Worm (Caenorhabditis elegans): ENCODE measurements around the gene Y38H6C.15.

Gene Y38H6C.15

ce11 chrV:20534072-20534471, 2.0 kb downstream of the Y38H6C.15 start, which contains the start of gene famh-161:
Gene famh-161, minus strand, starts transcription at chrV:20534172.
- TF ChIP-seq lin-13 (GFP tag; optimal IDR thresholded peaks at IDR 0.05) (no peak), ZK546.5 (tag; optimal IDR thresholded peaks at IDR 0.05) (no peak), nhr-237 (tag; optimal IDR thresholded peaks at IDR 0.05) (no peak), ztf-4 (tag; optimal IDR thresholded peaks at IDR 0.05) (no peak), unc-55 (GFP tag; optimal IDR thresholded peaks at IDR 0.05) (no peak)

ce11 chrV:20527493-20527892, 8.6 kb downstream of the Y38H6C.15 start, which contains the start of gene Y38H6C.13:
Gene Y38H6C.13, plus strand, starts transcription at chrV:20527793.
- TF ChIP-seq nhr-21 (tag; optimal IDR thresholded peaks at IDR 0.05), result no peak
- no peak for TF ChIP-seq R02D3.7 (tag; optimal IDR thresholded peaks at IDR 0.05)
- TF ChIP-seq nhr-6 (tag; optimal IDR thresholded peaks at IDR 0.05), result no peak
- no peak for TF ChIP-seq elt-3 (tag; optimal IDR thresholded peaks at IDR 0.05)
- TF ChIP-seq mbf-1 (tag; optimal IDR thresholded peaks at IDR 0.05), result no peak
- TF ChIP-seq zag-1 (tag; optimal IDR thresholded peaks at IDR 0.05), result no peak
- no peak for TF ChIP-seq crh-2 (tag; optimal IDR thresholded peaks at IDR 0.05)
- no peak for TF ChIP-seq alr-1 (tag; optimal IDR thresholded peaks at IDR 0.05)
- TF ChIP-seq lin-39 (tag; optimal IDR thresholded peaks at IDR 0.05), result no peak
- TF ChIP-seq Y55F3AM.14 (GFP tag; optimal IDR thresholded peaks at IDR 0.05), result no peak
- no peak for TF ChIP-seq snpc-4 (tag; optimal IDR thresholded peaks at IDR 0.05)
- TF ChIP-seq ZK546.5 (tag; optimal IDR thresholded peaks at IDR 0.05), result no peak
- no peak for TF ChIP-seq ztf-1 (GFP tag; conservative IDR thresholded peaks at IDR 0.05)
- TF ChIP-seq gmeb-1 (tag; optimal IDR thresholded peaks at IDR 0.05), result no peak
- no peak for TF ChIP-seq nhr-11 (tag; optimal IDR thresholded peaks at IDR 0.05)
- TF ChIP-seq sma-3 (GFP tag; optimal IDR thresholded peaks at IDR 0.05), result no peak
- no peak for TF ChIP-seq ztf-11 (tag; optimal IDR thresholded peaks at IDR 0.05)

- TF ChIP-seq sma-9 (GFP tag; optimal IDR thresholded peaks at IDR 0.05) (peak; percentile 64), sma-9 (tag; optimal IDR thresholded peaks at IDR 0.05) (no peak), fos-1 (tag; optimal IDR thresholded peaks at IDR 0.05) (peak; percentile 98), zag-1 (tag; optimal IDR thresholded peaks at IDR 0.05) (no peak), Y55F3AM.14 (GFP tag; optimal IDR thresholded peaks at IDR 0.05) (no peak), gmeb-1 (tag; optimal IDR thresholded peaks at IDR 0.05) (peak; percentile 17)
Measured at ce11 chrV:20525816-20526459, 10.2 kb downstream of the Y38H6C.15 start, which contains the start of the genes srh-166 and Y38H6C.24. Gene srh-166, minus strand, starts transcription at chrV:20525866. Gene Y38H6C.24, plus strand, starts transcription at chrV:20526435.

ce11 chrV:20522219-20522618, 13.9 kb downstream of the Y38H6C.15 start, which contains the start of the genes Y38H6C.9 and fbxa-150:
Gene Y38H6C.9, minus strand, starts transcription at chrV:20522270.
Gene fbxa-150, plus strand, starts transcription at chrV:20522598.
- TF ChIP-seq nhr-77 (tag; optimal IDR thresholded peaks at IDR 0.05), result no peak
- TF ChIP-seq C34F6.9 (tag; optimal IDR thresholded peaks at IDR 0.05), result peak; percentile 75
- TF ChIP-seq egl-27 (tag; optimal IDR thresholded peaks at IDR 0.05), result no peak
- peak; percentile 65 for TF ChIP-seq unc-55 (GFP tag; optimal IDR thresholded peaks at IDR 0.05)
- no peak for TF ChIP-seq crh-2 (tag; optimal IDR thresholded peaks at IDR 0.05)
- TF ChIP-seq ztf-11 (tag; optimal IDR thresholded peaks at IDR 0.05), result no peak
- no peak for TF ChIP-seq elt-1 (tag; optimal IDR thresholded peaks at IDR 0.05)
- no peak for TF ChIP-seq mbf-1 (tag; optimal IDR thresholded peaks at IDR 0.05)
- peak; percentile 23 for TF ChIP-seq fos-1 (tag; optimal IDR thresholded peaks at IDR 0.05)

- TF ChIP-seq lsy-2 (tag; optimal IDR thresholded peaks at IDR 0.05) (no peak), snpc-4 (tag; optimal IDR thresholded peaks at IDR 0.05) (no peak), ceh-16 (tag; optimal IDR thresholded peaks at IDR 0.05) (no peak), egl-27 (tag; optimal IDR thresholded peaks at IDR 0.05) (no peak), sem-4 (tag; optimal IDR thresholded peaks at IDR 0.05) (no peak), mbf-1 (tag; optimal IDR thresholded peaks at IDR 0.05) (no peak), nhr-237 (tag; optimal IDR thresholded peaks at IDR 0.05) (no peak)
Measured at ce11 chrV:20518927-20519326, 17.2 kb downstream of the Y38H6C.15 start, which contains the start of gene Y38H6C.25. Gene Y38H6C.25, plus strand, starts transcription at chrV:20519227.

- TF ChIP-seq aly-2 (tag; optimal IDR thresholded peaks at IDR 0.05) (no peak), nhr-10 (tag; optimal IDR thresholded peaks at IDR 0.05) (no peak), ama-1 (optimal IDR thresholded peaks at IDR 0.05) (no peak), nhr-11 (tag; optimal IDR thresholded peaks at IDR 0.05) (no peak), ztf-1 (GFP tag; conservative IDR thresholded peaks at IDR 0.05) (no peak), elt-3 (tag; optimal IDR thresholded peaks at IDR 0.05) (no peak), nhr-129 (tag; optimal IDR thresholded peaks at IDR 0.05) (no peak), ceh-82 (tag; optimal IDR thresholded peaks at IDR 0.05) (no peak), sma-9 (GFP tag; optimal IDR thresholded peaks at IDR 0.05) (no peak), sma-9 (tag; optimal IDR thresholded peaks at IDR 0.05) (no peak), snpc-4 (tag; optimal IDR thresholded peaks at IDR 0.05) (no peak), F13H6.1 (tag; optimal IDR thresholded peaks at IDR 0.05) (no peak), nhr-6 (tag; optimal IDR thresholded peaks at IDR 0.05) (no peak), mbf-1 (tag; optimal IDR thresholded peaks at IDR 0.05) (no peak), mab-5 (tag; optimal IDR thresholded peaks at IDR 0.05) (no peak), lin-13 (GFP tag; optimal IDR thresholded peaks at IDR 0.05) (no peak), ceh-16 (tag; optimal IDR thresholded peaks at IDR 0.05) (no peak), gmeb-1 (tag; optimal IDR thresholded peaks at IDR 0.05) (no peak), egl-27 (tag; optimal IDR thresholded peaks at IDR 0.05) (no peak), mdl-1 (tag; optimal IDR thresholded peaks at IDR 0.05) (no peak)
Measured at ce11 chrV:20517005-20517404, 19.1 kb downstream of the Y38H6C.15 start.

Data from whole organism, L2 larva.